Worm (Caenorhabditis elegans): ENCODE measurements around the gene F38E11.6.

F38E11.6 gene

DNA sequence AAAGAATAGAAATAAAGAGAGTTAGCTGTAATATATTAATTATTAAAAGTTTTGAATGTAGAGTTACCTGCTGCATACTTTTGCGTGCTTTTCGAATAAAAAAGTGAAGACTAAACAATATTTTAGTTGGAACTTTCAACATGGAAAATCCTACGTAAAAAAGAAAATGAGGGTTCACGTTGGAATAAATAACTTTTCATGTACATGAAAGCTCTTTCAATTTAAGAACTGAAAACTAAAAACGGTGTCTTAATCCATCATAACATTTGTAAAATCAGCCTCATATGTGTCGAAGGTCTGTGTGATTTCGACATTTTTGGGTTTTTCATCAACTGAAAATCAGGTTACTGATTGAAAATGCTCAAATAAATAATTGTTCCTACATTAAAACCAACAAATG is 38.9 kb upstream of the F38E11.6 start, which contains the start of gene ttr-9:
TSS of gene ttr-9 (minus strand) at position 101 of the 400 bp plus-strand sequence.
- TF ChIP-seq B0019.2 (GFP tag; conservative IDR thresholded peaks at IDR 0.05), result no peak
- TF ChIP-seq snpc-4 (GFP tag; optimal IDR thresholded peaks at IDR 0.05), result no peak
- TF ChIP-seq snpc-4 (tag; optimal IDR thresholded peaks at IDR 0.05), result no peak
- TF ChIP-seq Y53G8AR.9 (GFP tag; conservative IDR thresholded peaks at IDR 0.05), result no peak
- no peak for TF ChIP-seq ceh-40 (GFP tag; IDR thresholded peaks at IDR 0.05)
- no peak for TF ChIP-seq aptf-3 (GFP tag; IDR thresholded peaks at IDR 0.05)
- no peak for TF ChIP-seq sea-2 (GFP tag; IDR thresholded peaks at IDR 0.05)
- no peak for TF ChIP-seq nhr-179 (tag; optimal IDR thresholded peaks at IDR 0.05)
- no peak for TF ChIP-seq F39B2.1 (GFP tag; IDR thresholded peaks at IDR 0.05)
- no peak for TF ChIP-seq lin-54 (GFP tag; optimal IDR thresholded peaks at IDR 0.05)
- no peak for TF ChIP-seq F23B12.7 (tag; optimal IDR thresholded peaks at IDR 0.05; ENCODE audit: insufficient read depth)
- no peak for TF ChIP-seq egrh-3 (GFP tag; IDR thresholded peaks at IDR 0.05)
- TF ChIP-seq nfyb-1 (GFP tag; IDR thresholded peaks at IDR 0.05), result no peak
- TF ChIP-seq pha-4 (tag; optimal IDR thresholded peaks at IDR 0.05), result no peak
- no peak for TF ChIP-seq madf-10 (tag; optimal IDR thresholded peaks at IDR 0.05)
- no peak for TF ChIP-seq snpc-3.4 (tag; optimal IDR thresholded peaks at IDR 0.05)
- TF ChIP-seq pbrm-1 (GFP tag; IDR thresholded peaks at IDR 0.05), result no peak
- TF ChIP-seq F37B4.10 (GFP tag; IDR thresholded peaks at IDR 0.05), result no peak

DNA sequence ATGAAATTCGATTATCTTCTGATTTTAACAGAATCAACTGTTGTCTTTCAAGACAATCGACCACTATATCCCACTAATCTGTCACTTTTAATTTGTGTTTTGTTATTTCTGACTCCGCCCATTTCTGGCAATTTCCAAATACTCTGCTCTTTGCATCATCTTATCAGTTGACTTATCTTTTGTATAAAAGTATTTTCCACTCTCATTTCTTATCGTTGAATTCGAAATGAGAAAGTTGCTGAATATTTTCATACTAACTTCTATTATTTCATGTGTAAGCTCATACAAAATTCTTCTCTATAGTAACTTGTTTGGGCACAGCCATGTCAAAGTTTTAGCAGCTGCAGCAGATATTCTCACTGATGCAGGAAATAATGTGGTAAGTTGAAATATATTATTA is 32.8 kb upstream of the F38E11.6 start, which contains the start of gene ugt-21:
TSS of gene ugt-21 (plus strand) at position 212 of the 400 bp plus-strand sequence.
- TF ChIP-seq ceh-27 (GFP tag; optimal IDR thresholded peaks at IDR 0.05) (no peak), F57C9.4 (tag; optimal IDR thresholded peaks at IDR 0.05) (no peak), snpc-1.3 (tag; optimal IDR thresholded peaks at IDR 0.05; ENCODE audit: insufficient read depth) (no peak), xnd-1 (tag; optimal IDR thresholded peaks at IDR 0.05) (no peak), D2030.7 (GFP tag; IDR thresholded peaks at IDR 0.05) (no peak), gei-17 (GFP tag; optimal IDR thresholded peaks at IDR 0.05) (no peak), ceh-91 (GFP tag; IDR thresholded peaks at IDR 0.05) (no peak), aptf-3 (GFP tag; IDR thresholded peaks at IDR 0.05) (no peak), nhr-120 (GFP tag; IDR thresholded peaks at IDR 0.05) (no peak), mxl-1 (tag; optimal IDR thresholded peaks at IDR 0.05) (no peak), attf-5 (GFP tag; optimal IDR thresholded peaks at IDR 0.05) (no peak), hmg-1.2 (GFP tag; IDR thresholded peaks at IDR 0.05) (no peak), B0035.1 (tag; optimal IDR thresholded peaks at IDR 0.05) (no peak), lsy-27 (tag; optimal IDR thresholded peaks at IDR 0.05; ENCODE audit: borderline replicate concordance, insufficient read depth) (no peak)

DNA sequence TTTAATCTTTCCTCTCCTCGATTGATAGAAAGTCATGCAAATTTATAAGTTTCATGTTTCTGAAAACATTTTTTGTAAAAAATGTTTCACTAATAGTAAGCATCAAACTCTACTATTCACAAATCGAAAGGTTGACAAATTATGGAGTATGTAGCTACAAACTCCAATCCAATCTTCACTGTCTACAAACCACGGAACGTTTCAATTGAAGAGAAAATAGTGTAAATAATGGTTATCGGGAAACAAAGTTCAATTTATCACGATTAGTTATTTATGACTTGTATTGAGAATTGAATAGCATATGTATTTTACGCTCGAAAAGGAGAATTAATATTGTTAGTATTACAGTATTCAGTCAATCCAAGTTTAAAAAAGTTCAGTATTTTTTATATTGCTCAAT is 32.3 kb upstream of the F38E11.6 start:
- TF ChIP-seq D2030.7 (GFP tag; IDR thresholded peaks at IDR 0.05) (no peak), cebp-2 (GFP tag; IDR thresholded peaks at IDR 0.05) (no peak), T07F8.4 (tag; optimal IDR thresholded peaks at IDR 0.05) (no peak), B0019.2 (GFP tag; conservative IDR thresholded peaks at IDR 0.05) (no peak), dox-1 (GFP tag; IDR thresholded peaks at IDR 0.05) (no peak), zim-3 (tag; optimal IDR thresholded peaks at IDR 0.05) (no peak), F57A8.1 (GFP tag; optimal IDR thresholded peaks at IDR 0.05) (no peak), lir-1 (GFP tag; conservative IDR thresholded peaks at IDR 0.05) (no peak), F10E7.11 (tag; optimal IDR thresholded peaks at IDR 0.05) (no peak), C17E4.6 (GFP tag; IDR thresholded peaks at IDR 0.05) (no peak), pbrm-1 (GFP tag; IDR thresholded peaks at IDR 0.05) (no peak), lin-54 (GFP tag; optimal IDR thresholded peaks at IDR 0.05) (no peak), lin-35 (GFP tag; optimal IDR thresholded peaks at IDR 0.05) (no peak), F49E8.2 (tag; optimal IDR thresholded peaks at IDR 0.05; ENCODE audit: insufficient read depth) (no peak), ztf-25 (GFP tag; IDR thresholded peaks at IDR 0.05) (no peak), let-526 (GFP tag; IDR thresholded peaks at IDR 0.05) (no peak)

All from whole organism, young adult.